Fruit fly (Drosophila melanogaster) whole organism, embryonic: ENCODE results near the gene CG1494.

Experiments used
- CG10209 ChIP-seq: fragments of 200-800 bp; sonication (Bioruptor generic); optimal IDR thresholded peaks from 3 replicates; lab custom pipeline; 2017; ENCODE audit warnings: missing biosample characterization, mild to moderate bottlenecking, missing genetic modification characterization, missing genetic modification reagents
- CG11398 ChIP-seq: fragments of 200-800 bp; sonication (Bioruptor generic); optimal IDR thresholded peaks from 2 replicates; lab custom pipeline; 2016; ENCODE audit warnings: missing biosample characterization, missing genetic modification characterization
- CG11560 ChIP-seq: fragments of 200-800 bp; sonication (Bioruptor generic); IDR thresholded peaks from 3 replicates; pipeline ENCODE4 v1.3.6; 2022; ENCODE audit warnings: missing biosample characterization, missing genetic modification characterization
- CG4854 ChIP-seq: fragments of 200-800 bp; sonication (Bioruptor generic); optimal IDR thresholded peaks from 2 replicates; lab custom pipeline; 2016; ENCODE audit warnings: missing biosample characterization, missing genetic modification characterization, inconsistent platforms
- CG9876 ChIP-seq: fragments of 200-800 bp; sonication (Bioruptor generic); optimal IDR thresholded peaks from 2 replicates; lab custom pipeline; 2016; ENCODE audit warnings: missing biosample characterization, missing genetic modification characterization
- E2f2 ChIP-seq: fragments of 200-800 bp; sonication (Bioruptor generic); IDR thresholded peaks from 2 replicates; pipeline ENCODE4 v1.3.6; 2022; ENCODE audit warnings: missing biosample characterization, missing genetic modification characterization
- Elba2 ChIP-seq: fragments of 200-800 bp; sonication (Bioruptor generic); optimal IDR thresholded peaks from 3 replicates; lab custom pipeline; 2016; ENCODE audit warnings: missing biosample characterization, missing genetic modification characterization
- HLH3B ChIP-seq: fragments of 200-800 bp; sonication (Bioruptor generic); IDR thresholded peaks from 2 replicates; pipeline ENCODE4 v1.3.6; 2022; ENCODE audit warnings: missing biosample characterization, missing genetic modification characterization
- Rfx ChIP-seq: fragments of 200-800 bp; sonication (Bioruptor generic); IDR thresholded peaks from 2 replicates; pipeline ENCODE4 v1.3.6; 2022; ENCODE audit warnings: missing biosample characterization, missing genetic modification characterization
- Sox102F ChIP-seq: fragments of 200-800 bp; sonication (Bioruptor generic); optimal IDR thresholded peaks from 2 replicates; lab custom pipeline; 2018; ENCODE audit warnings: missing biosample characterization, mild to moderate bottlenecking, missing genetic modification characterization, moderate library complexity
- TFAM ChIP-seq: fragments of 200-800 bp; sonication (Bioruptor generic); optimal IDR thresholded peaks from 2 replicates; lab custom pipeline; 2017; ENCODE audit warnings: missing biosample characterization, missing genetic modification characterization, inconsistent platforms
- dmrt11E ChIP-seq: fragments of 200-800 bp; sonication (Bioruptor generic); optimal IDR thresholded peaks from 3 replicates; lab custom pipeline; 2018; ENCODE audit warnings: missing biosample characterization, mild to moderate bottlenecking, missing genetic modification characterization, moderate library complexity
- ems ChIP-seq: fragments of 200-800 bp; sonication (Bioruptor generic); optimal IDR thresholded peaks from 3 replicates; lab custom pipeline; 2016; ENCODE audit warnings: missing biosample characterization, missing genetic modification characterization
- ewg ChIP-seq: fragments of 200-800 bp; sonication (Bioruptor generic); optimal IDR thresholded peaks from 3 replicates; lab custom pipeline; 2017; ENCODE audit warnings: mild to moderate bottlenecking, missing biosample characterization, missing genetic modification reagents, missing genetic modification characterization
- ind ChIP-seq: fragments of 200-800 bp; sonication (Bioruptor generic); optimal IDR thresholded peaks from 3 replicates; lab custom pipeline; 2016; ENCODE audit warnings: missing biosample characterization, missing genetic modification characterization
- nau ChIP-seq: fragments of 200-800 bp; sonication (Bioruptor generic); optimal IDR thresholded peaks from 3 replicates; lab custom pipeline; 2017; ENCODE audit warnings: missing biosample characterization, mild to moderate bottlenecking, missing genetic modification characterization, missing genetic modification reagents
- pros ChIP-seq: fragments of 200-800 bp; sonication (Bioruptor generic); optimal IDR thresholded peaks from 3 replicates; lab custom pipeline; 2019; ENCODE audit warnings: missing biosample characterization, mild to moderate bottlenecking, missing genetic modification characterization, moderate library complexity
- sens-2 ChIP-seq: fragments of 200-800 bp; sonication (Bioruptor generic); IDR thresholded peaks from 2 replicates; pipeline ENCODE4 v1.3.6; 2022; ENCODE audit warnings: missing biosample characterization, missing genetic modification characterization
- ttk ChIP-seq: fragments of 200-800 bp; sonication (Bioruptor generic); IDR thresholded peaks from 2 replicates; pipeline ENCODE4 v2.1.2; 2022; ENCODE audit warnings: missing biosample characterization, missing genetic modification characterization

Gene CG1494

DNA sequence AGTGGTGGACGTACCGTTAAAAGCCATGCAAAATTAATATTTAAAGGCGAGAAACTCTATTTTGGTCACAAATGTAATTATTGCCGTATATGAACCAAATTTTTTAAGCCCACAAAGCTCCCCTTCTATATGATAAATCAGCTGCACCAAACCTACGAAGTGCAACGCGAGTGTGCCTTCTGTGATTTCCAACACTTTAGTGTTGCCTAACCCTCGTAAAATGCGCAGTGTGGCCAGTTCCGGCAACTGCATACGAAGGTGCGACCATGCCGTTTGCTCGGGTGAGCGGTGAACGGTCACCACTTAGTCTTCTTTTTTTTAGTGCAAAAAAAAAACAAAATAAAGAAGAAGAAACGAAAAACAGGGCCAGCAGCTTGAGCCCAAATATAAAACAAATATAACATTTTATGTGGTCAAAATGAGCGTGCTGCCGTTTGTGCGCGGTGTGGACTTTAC is 54.4 kb downstream of the CG1494 start, which contains the start of the genes tty and fliI (continued):
- TF ChIP-seq ttk (GFP tag; lab: Robert Waterston, UW), result peak; percentile 88
- peak; percentile 42 for TF ChIP-seq CG11398 (GFP tag; lab: Kevin White, UChicago)
- peak; percentile 86 for TF ChIP-seq HLH3B (GFP tag; lab: Robert Waterston, UW)
- TF ChIP-seq dmrt11E (tag; lab: Kevin White, UChicago), result peak; percentile 65
- peak; percentile 85 for TF ChIP-seq ind
- TF ChIP-seq nau, result no peak
- TF ChIP-seq Elba2 (GFP tag; lab: Kevin White, UChicago), result no peak
- peak; percentile 72 for TF ChIP-seq CG4854 (GFP tag; lab: Kevin White, UChicago)
- TF ChIP-seq TFAM (GFP tag; lab: Kevin White, UChicago), result no peak
- peak; percentile 80 for TF ChIP-seq Sox102F
- TF ChIP-seq CG11560, result peak; percentile 75; the same call in 2 of the 3 replicates
- no peak for TF ChIP-seq pros
- peak; percentile 94 for TF ChIP-seq Rfx (GFP tag; lab: Robert Waterston, UW)
- TF ChIP-seq sens-2 (GFP tag; lab: Robert Waterston, UW), result peak; percentile 72
- TF ChIP-seq CG9876 (GFP tag; lab: Kevin White, UChicago), result peak; percentile 75
- TF ChIP-seq E2f2 (GFP tag; lab: Robert Waterston, UW), result peak; percentile 80
- TF ChIP-seq ewg (GFP tag; lab: Kevin White, UChicago), result peak; percentile 71
- TF ChIP-seq ems (GFP tag; lab: Kevin White, UChicago), result peak; percentile 80
- TF ChIP-seq CG10209, result peak; percentile 82
